Worm (Caenorhabditis elegans) whole organism, L4/young adult: Measurements from ENCODE around the gene gmeb-1.
A peak's percentile ranks its signal among the peaks of the same experiment; 100 is the strongest.

ENCODE experiments used
- W03F9.2 ChIP-seq: fragments of 150-350 bp; optimal IDR thresholded peaks from 2 replicates; lab custom pipeline; 2014; ENCODE audit warnings: missing biosample characterization, missing genetic modification characterization
- dao-5 ChIP-seq: sonication (generic microtip); optimal IDR thresholded peaks from 2 replicates; lab custom pipeline; 2016; ENCODE audit warnings: missing genotype, missing genetic modification characterization, moderate library complexity, missing compliant biosample characterization
- him-1 ChIP-seq: sonication (generic microtip); optimal IDR thresholded peaks from 2 replicates; lab custom pipeline; 2016; ENCODE audit warnings: missing genotype, missing genetic modification reagents, missing genetic modification characterization, missing compliant biosample characterization

gmeb-1 gene

ce11 chrII:33904-34303, 14.6 kb downstream of the gmeb-1 start, which contains the start of gene F23F1.2:
TSS of gene F23F1.2 (plus strand) at chrII:34204.
- TF ChIP-seq W03F9.2 (tag; lab: Kevin White, UChicago), result no peak

ce11 chrII:37213-37612, 17.9 kb downstream of the gmeb-1 start, which contains the start of gene F23F1.6:
TSS of gene F23F1.6 (minus strand) at chrII:37313.
- TF ChIP-seq dao-5 (tag; lab: Kevin White, UChicago) (no peak), W03F9.2 (tag; lab: Kevin White, UChicago) (no peak), him-1 (tag; lab: Kevin White, UChicago) (no peak)

ce11 chrII:39437-39836, 20.1 kb downstream of the gmeb-1 start, which contains the start of gene spp-24:
TSS of gene spp-24 (minus strand) at chrII:39537.
- TF ChIP-seq W03F9.2 (tag; lab: Kevin White, UChicago) (no peak), him-1 (tag; lab: Kevin White, UChicago) (no peak), dao-5 (tag; lab: Kevin White, UChicago) (no peak)

- no peak for TF ChIP-seq W03F9.2 (tag; lab: Kevin White, UChicago)
- TF ChIP-seq dao-5 (tag; lab: Kevin White, UChicago), result no peak
- no peak for TF ChIP-seq him-1 (tag; lab: Kevin White, UChicago)
Observed at ce11 chrII:41914-42313, 22.6 kb downstream of the gmeb-1 start, which contains the start of gene F23F1.10. TSS of gene F23F1.10 (minus strand) at chrII:41982.

ce11 chrII:43640-44039, 24.3 kb downstream of the gmeb-1 start, which contains the start of gene nfyc-1:
TSS of gene nfyc-1 (plus strand) at chrII:43907.
- TF ChIP-seq him-1 (tag; lab: Kevin White, UChicago) (no peak), dao-5 (tag; lab: Kevin White, UChicago) (no peak), W03F9.2 (tag; lab: Kevin White, UChicago) (peak; percentile 79)

- no peak for TF ChIP-seq dao-5 (tag; lab: Kevin White, UChicago)
- no peak for TF ChIP-seq him-1 (tag; lab: Kevin White, UChicago)
- no peak for TF ChIP-seq W03F9.2 (tag; lab: Kevin White, UChicago)
Observed at ce11 chrII:44740-45139, 25.4 kb downstream of the gmeb-1 start, which contains the start of gene rpoa-49. TSS of gene rpoa-49 (plus strand) at chrII:45040.

- TF ChIP-seq dao-5 (tag; lab: Kevin White, UChicago) (no peak), him-1 (tag; lab: Kevin White, UChicago) (no peak), W03F9.2 (tag; lab: Kevin White, UChicago) (no peak)
Observed at ce11 chrII:46116-46515, 26.8 kb downstream of the gmeb-1 start, which contains the start of gene rpt-4. TSS of gene rpt-4 (minus strand) at chrII:46216.

- no peak for TF ChIP-seq dao-5 (tag; lab: Kevin White, UChicago)
- TF ChIP-seq him-1 (tag; lab: Kevin White, UChicago), result no peak
- no peak for TF ChIP-seq W03F9.2 (tag; lab: Kevin White, UChicago)
Observed at ce11 chrII:47280-47679, 27.9 kb downstream of the gmeb-1 start, which contains the start of gene C23H3.5. TSS of gene C23H3.5 (plus strand) at chrII:47580.

- TF ChIP-seq him-1 (tag; lab: Kevin White, UChicago), result no peak
- no peak for TF ChIP-seq W03F9.2 (tag; lab: Kevin White, UChicago)
- TF ChIP-seq dao-5 (tag; lab: Kevin White, UChicago), result no peak
Observed at ce11 chrII:50862-51261, 31.5 kb downstream of the gmeb-1 start.

- TF ChIP-seq him-1 (tag; lab: Kevin White, UChicago) (no peak), W03F9.2 (tag; lab: Kevin White, UChicago) (no peak), dao-5 (tag; lab: Kevin White, UChicago) (no peak)
Observed at ce11 chrII:51352-51751, 32.0 kb downstream of the gmeb-1 start, which contains the start of gene sptl-1. TSS of gene sptl-1 (plus strand) at chrII:51652.

ce11 chrII:55204-55603, 35.9 kb downstream of the gmeb-1 start, which contains the start of gene tre-5:
TSS of gene tre-5 (minus strand) at chrII:55304.
- TF ChIP-seq W03F9.2 (tag; lab: Kevin White, UChicago) (no peak), him-1 (tag; lab: Kevin White, UChicago) (no peak)

ce11 chrII:57370-57769, 38.0 kb downstream of the gmeb-1 start, which contains the start of gene ascc-1:
TSS of gene ascc-1 (plus strand) at chrII:57670.
- TF ChIP-seq dao-5 (tag; lab: Kevin White, UChicago), result no peak
- TF ChIP-seq him-1 (tag; lab: Kevin White, UChicago), result no peak
- TF ChIP-seq W03F9.2 (tag; lab: Kevin White, UChicago), result no peak

ce11 chrII:57873-58272, 38.5 kb downstream of the gmeb-1 start:
- no peak for TF ChIP-seq W03F9.2 (tag; lab: Kevin White, UChicago)
- TF ChIP-seq dao-5 (tag; lab: Kevin White, UChicago), result no peak
- no peak for TF ChIP-seq him-1 (tag; lab: Kevin White, UChicago)

ce11 chrII:60049-60448, 40.7 kb downstream of the gmeb-1 start:
- TF ChIP-seq him-1 (tag; lab: Kevin White, UChicago) (no peak), W03F9.2 (tag; lab: Kevin White, UChicago) (no peak), dao-5 (tag; lab: Kevin White, UChicago) (no peak)
